Fruit fly (Drosophila melanogaster) whole organism, embryonic: ENCODE results near the gene CG13285.

Source experiments
- CG10267 ChIP-seq: fragments of 200-800 bp; sonication (Bioruptor generic); optimal IDR thresholded peaks from 2 replicates; lab custom pipeline; 2018; ENCODE audit warnings: missing biosample characterization, mild to moderate bottlenecking, missing genetic modification characterization, moderate library complexity
- CG10274 ChIP-seq: fragments of 200-800 bp; sonication (Bioruptor generic); optimal IDR thresholded peaks from 3 replicates; lab custom pipeline; 2017; ENCODE audit warnings: missing biosample characterization, mild to moderate bottlenecking, missing genetic modification characterization
- CG10462 ChIP-seq: fragments of 200-800 bp; sonication (Bioruptor generic); optimal IDR thresholded peaks from 2 replicates; lab custom pipeline; 2016; ENCODE audit warnings: missing biosample characterization, missing genetic modification characterization
- CG11560 ChIP-seq: fragments of 200-800 bp; sonication (Bioruptor generic); IDR thresholded peaks from 3 replicates; pipeline ENCODE4 v1.3.6; 2022; ENCODE audit warnings: missing biosample characterization, missing genetic modification characterization
- CG11723 ChIP-seq: fragments of 200-800 bp; sonication (Bioruptor generic); optimal IDR thresholded peaks from 2 replicates; lab custom pipeline; 2017; ENCODE audit warnings: missing biosample characterization, mild to moderate bottlenecking, missing genetic modification characterization
- CG12071 ChIP-seq: fragments of 200-800 bp; sonication (Bioruptor generic); optimal IDR thresholded peaks from 3 replicates; lab custom pipeline; 2018; ENCODE audit warnings: missing biosample characterization, mild to moderate bottlenecking, missing genetic modification characterization
- CG12219 ChIP-seq: fragments of 200-800 bp; sonication (Bioruptor generic); optimal IDR thresholded peaks from 3 replicates; lab custom pipeline; 2018; ENCODE audit warnings: missing biosample characterization, mild to moderate bottlenecking, missing genetic modification characterization
- CG12236 ChIP-seq: fragments of 200-800 bp; sonication (Bioruptor generic); optimal IDR thresholded peaks from 2 replicates; lab custom pipeline; 2016; ENCODE audit warnings: missing biosample characterization, missing genetic modification characterization
- CG13123 ChIP-seq: fragments of 200-800 bp; sonication (Bioruptor generic); optimal IDR thresholded peaks from 2 replicates; lab custom pipeline; 2016; ENCODE audit warnings: missing biosample characterization, missing genetic modification characterization
- CG14441 ChIP-seq: fragments of 200-800 bp; sonication (Bioruptor generic); IDR thresholded peaks from 2 replicates; pipeline ENCODE4 v1.3.6; 2022; ENCODE audit warnings: missing biosample characterization, missing genetic modification characterization
- CG17359 ChIP-seq: fragments of 200-800 bp; sonication (Bioruptor generic); optimal IDR thresholded peaks from 3 replicates; lab custom pipeline; 2018; ENCODE audit warnings: missing biosample characterization, mild to moderate bottlenecking, missing genetic modification characterization, moderate library complexity
- CG30431 ChIP-seq: fragments of 200-800 bp; sonication (Bioruptor generic); optimal IDR thresholded peaks from 2 replicates; lab custom pipeline; 2017; ENCODE audit warnings: missing biosample characterization, missing genetic modification characterization
- CG31224 ChIP-seq: fragments of 200-800 bp; sonication (Bioruptor generic); IDR thresholded peaks from 2 replicates; pipeline ENCODE4 v1.3.6; 2022; ENCODE audit warnings: missing biosample characterization, missing genetic modification characterization
- CG32772 ChIP-seq: fragments of 200-800 bp; sonication (Bioruptor generic); IDR thresholded peaks from 2 replicates; pipeline ENCODE4 v1.3.6; 2022; ENCODE audit warnings: missing biosample characterization, missing genetic modification characterization
- CG4617 ChIP-seq: fragments of 200-800 bp; sonication (Bioruptor generic); optimal IDR thresholded peaks from 3 replicates; lab custom pipeline; 2016; ENCODE audit warnings: missing biosample characterization, missing genetic modification characterization, borderline replicate concordance
- CG5245 ChIP-seq: fragments of 200-800 bp; sonication (Bioruptor generic); optimal IDR thresholded peaks from 3 replicates; lab custom pipeline; 2016; ENCODE audit warnings: missing biosample characterization, missing genetic modification characterization
- CG7372 ChIP-seq: fragments of 200-800 bp; sonication (Bioruptor generic); IDR thresholded peaks from 2 replicates; pipeline ENCODE4 v1.3.6; 2022; ENCODE audit warnings: missing biosample characterization, missing genetic modification characterization
- CG9797 ChIP-seq: fragments of 200-800 bp; sonication (Bioruptor generic); optimal IDR thresholded peaks from 3 replicates; lab custom pipeline; 2018; ENCODE audit warnings: missing biosample characterization, mild to moderate bottlenecking, missing genetic modification characterization
- CG9817 ChIP-seq: fragments of 200-800 bp; sonication (Bioruptor generic); optimal IDR thresholded peaks from 2 replicates; lab custom pipeline; 2018; ENCODE audit warnings: missing biosample characterization, mild to moderate bottlenecking, missing genetic modification characterization, moderate library complexity
- Dref ChIP-seq: fragments of 200-800 bp; sonication (Bioruptor generic); IDR thresholded peaks from 2 replicates; pipeline ENCODE4 v1.3.6; 2022; ENCODE audit warnings: missing biosample characterization, missing genetic modification characterization
- HLH54F ChIP-seq: fragments of 200-800 bp; sonication (Bioruptor generic); optimal IDR thresholded peaks from 3 replicates; lab custom pipeline; 2016; ENCODE audit warnings: missing biosample characterization, missing genetic modification characterization
- HmgZ ChIP-seq: fragments of 200-800 bp; sonication (Bioruptor generic); optimal IDR thresholded peaks from 2 replicates; lab custom pipeline; 2018; ENCODE audit warnings: missing biosample characterization, mild to moderate bottlenecking, missing genetic modification characterization
- Mad ChIP-seq: fragments of 200-800 bp; sonication (Bioruptor generic); optimal IDR thresholded peaks from 2 replicates; lab custom pipeline; 2016; ENCODE audit warnings: missing biosample characterization, missing genetic modification characterization
- Ravus ChIP-seq: fragments of 200-800 bp; sonication (Bioruptor generic); IDR thresholded peaks from 2 replicates; pipeline ENCODE4 v1.3.6; 2022; ENCODE audit warnings: missing biosample characterization, missing genetic modification characterization
- Sin3A ChIP-seq: fragments of >200 bp; optimal IDR thresholded peaks from 2 replicates; lab custom pipeline; 2018
- Sox102F ChIP-seq: fragments of 200-800 bp; sonication (Bioruptor generic); optimal IDR thresholded peaks from 2 replicates; lab custom pipeline; 2018; ENCODE audit warnings: missing biosample characterization, mild to moderate bottlenecking, missing genetic modification characterization, moderate library complexity
- Sry-δ ChIP-seq: fragments of 200-800 bp; sonication (Bioruptor generic); optimal IDR thresholded peaks from 2 replicates; lab custom pipeline; 2016; ENCODE audit warnings: missing biosample characterization, missing genetic modification characterization
- amos ChIP-seq: fragments of 200-800 bp; sonication (Bioruptor generic); IDR thresholded peaks from 2 replicates; pipeline ENCODE4 v1.3.6; 2022; ENCODE audit warnings: missing biosample characterization, missing genetic modification characterization; ENCODE audit not compliant: partially characterized antibody
- bab2 ChIP-seq: fragments of 200-800 bp; sonication (Bioruptor generic); optimal IDR thresholded peaks from 2 replicates; lab custom pipeline; 2016; ENCODE audit warnings: missing biosample characterization, missing genetic modification characterization
- bigmax ChIP-seq: fragments of 200-800 bp; sonication (Bioruptor generic); optimal IDR thresholded peaks from 2 replicates; lab custom pipeline; 2018; ENCODE audit warnings: missing biosample characterization, mild to moderate bottlenecking, missing genetic modification characterization
- bowl ChIP-seq: fragments of 200-800 bp; sonication (Bioruptor generic); IDR thresholded peaks from 2 replicates; pipeline ENCODE4 v1.3.6; 2022; ENCODE audit warnings: missing biosample characterization, missing genetic modification characterization
- caup ChIP-seq: fragments of 200-800 bp; sonication (Bioruptor generic); optimal IDR thresholded peaks from 3 replicates; lab custom pipeline; 2017; ENCODE audit warnings: missing biosample characterization, mild to moderate bottlenecking, missing genetic modification characterization, moderate library complexity; ENCODE audit not compliant: severe bottlenecking
- dmrt11E ChIP-seq: fragments of 200-800 bp; sonication (Bioruptor generic); optimal IDR thresholded peaks from 3 replicates; lab custom pipeline; 2018; ENCODE audit warnings: missing biosample characterization, mild to moderate bottlenecking, missing genetic modification characterization, moderate library complexity
- ewg ChIP-seq: fragments of 200-800 bp; sonication (Bioruptor generic); optimal IDR thresholded peaks from 3 replicates; lab custom pipeline; 2017; ENCODE audit warnings: mild to moderate bottlenecking, missing biosample characterization, missing genetic modification reagents, missing genetic modification characterization
- fd96Cb ChIP-seq: fragments of 200-800 bp; sonication (Bioruptor generic); optimal IDR thresholded peaks from 2 replicates; lab custom pipeline; 2018; ENCODE audit warnings: missing biosample characterization, mild to moderate bottlenecking, missing genetic modification characterization, moderate library complexity
- ftz-f1 ChIP-seq: fragments of 200-800 bp; sonication (Bioruptor generic); optimal IDR thresholded peaks from 2 replicates; lab custom pipeline; 2016; ENCODE audit warnings: missing biosample characterization, missing genetic modification characterization
- lab ChIP-seq: fragments of 200-800 bp; sonication (Bioruptor generic); optimal IDR thresholded peaks from 3 replicates; lab custom pipeline; 2017; ENCODE audit warnings: missing biosample characterization, missing genetic modification characterization, mild to moderate bottlenecking, moderate library complexity, missing genetic modification reagents
- lbe ChIP-seq: fragments of 200-800 bp; sonication (Bioruptor generic); optimal IDR thresholded peaks from 2 replicates; lab custom pipeline; 2016; ENCODE audit warnings: missing biosample characterization, mild to moderate bottlenecking, missing genetic modification characterization
- mirr ChIP-seq: fragments of 200-800 bp; sonication (Bioruptor generic); optimal IDR thresholded peaks from 3 replicates; lab custom pipeline; 2018; ENCODE audit warnings: missing biosample characterization, mild to moderate bottlenecking, missing genetic modification characterization
- odd ChIP-seq: fragments of 200-800 bp; sonication (Bioruptor generic); optimal IDR thresholded peaks from 2 replicates; lab custom pipeline; 2017; ENCODE audit warnings: missing biosample characterization, mild to moderate bottlenecking, missing genetic modification characterization
- pita ChIP-seq: fragments of 200-800 bp; sonication (Bioruptor generic); optimal IDR thresholded peaks from 2 replicates; lab custom pipeline; 2017; ENCODE audit warnings: missing biosample characterization, mild to moderate bottlenecking, missing genetic modification characterization
- prd ChIP-seq, 3 experiments: fragments of >200 bp in 2 of 3; fragments of 200-800 bp in 1 of 3; sonication (Bioruptor generic) in 1 of 3; optimal IDR thresholded peaks in 2 of 3; IDR thresholded peaks in 1 of 3; 2 replicates in 2 of 3; 3 replicates in 1 of 3; pipeline versions ENCODE4 v1.3.6 to Lab custom; 2017 to 2022; ENCODE audit warnings: missing biosample characterization in 1 of 3, missing genetic modification characterization in 1 of 3
- rib ChIP-seq: fragments of 200-800 bp; sonication (Bioruptor generic); IDR thresholded peaks from 2 replicates; pipeline ENCODE4 v1.3.6; 2022; ENCODE audit warnings: missing biosample characterization, missing genetic modification characterization
- sc ChIP-seq, 3 experiments: fragments of >200 bp in 2 of 3; fragments of 200-800 bp in 1 of 3; sonication (Bioruptor generic) in 1 of 3; optimal IDR thresholded peaks; 2 replicates in 2 of 3; 3 replicates in 1 of 3; lab custom pipeline; 2017; ENCODE audit warnings: mild to moderate bottlenecking in 1 of 3, missing biosample characterization in 1 of 3, missing genetic modification characterization in 1 of 3, missing genetic modification reagents in 1 of 3
- sens ChIP-seq: fragments of 200-800 bp; sonication (Bioruptor generic); peaks from one replicate; lab custom pipeline; 2016; ENCODE audit warnings: missing biosample characterization, missing genetic modification characterization
- ssp ChIP-seq: fragments of 200-800 bp; sonication (Bioruptor generic); IDR thresholded peaks from 2 replicates; pipeline ENCODE4 v1.3.6; 2022; ENCODE audit warnings: missing biosample characterization, missing genetic modification characterization
- tgo ChIP-seq: fragments of 200-800 bp; sonication (Bioruptor generic); IDR thresholded peaks from 3 replicates; pipeline ENCODE4 v1.3.6; 2022; ENCODE audit warnings: missing biosample characterization, missing genetic modification characterization
- tll ChIP-seq, 2 experiments: fragments of 200-800 bp in 1 of 2; fragments of >200 bp in 1 of 2; sonication (Bioruptor generic) in 1 of 2; optimal IDR thresholded peaks; 2 replicates each; lab custom pipeline; 2017 to 2019; ENCODE audit warnings: missing biosample characterization in 2 of 2, missing genetic modification characterization in 2 of 2, mild to moderate bottlenecking in 1 of 2, moderate library complexity in 1 of 2
- trh ChIP-seq: fragments of 200-800 bp; sonication (Bioruptor generic); optimal IDR thresholded peaks from 2 replicates; lab custom pipeline; 2016; ENCODE audit warnings: missing biosample characterization, missing genetic modification characterization
- zfh1 ChIP-seq: fragments of 200-800 bp; sonication (Bioruptor generic); IDR thresholded peaks from 3 replicates; pipeline ENCODE4 v1.3.6; 2022; ENCODE audit warnings: missing biosample characterization, missing genetic modification characterization

The CG13285 gene

DNA sequence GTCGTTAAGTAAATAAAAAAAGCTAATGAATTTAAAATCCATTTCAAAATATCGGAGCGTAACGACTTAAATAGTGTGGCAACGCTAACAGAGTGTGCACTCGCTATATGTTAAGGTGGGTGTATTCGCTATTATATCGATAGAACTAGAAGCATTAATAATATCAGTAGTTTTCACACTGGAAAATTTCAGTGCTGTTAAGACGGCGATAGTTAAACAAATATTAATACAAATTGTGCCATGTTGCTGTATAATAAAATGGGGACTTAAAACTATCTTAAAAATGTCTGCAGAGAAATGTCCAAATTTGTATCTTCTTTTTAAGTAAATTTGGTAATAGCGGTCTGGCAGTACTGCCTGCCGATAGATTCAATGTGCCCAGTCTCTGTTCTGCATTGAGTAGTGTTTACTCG is 47.7 kb upstream of the CG13285 start (continued):
- TF ChIP-seq Dref (GFP tag; lab: Robert Waterston, UW) = peak; percentile 80
- TF ChIP-seq dmrt11E = peak; percentile 81
- peak; percentile 75 for TF ChIP-seq pita
- no peak for TF ChIP-seq lbe (GFP tag; lab: Kevin White, UChicago)
- no peak for TF ChIP-seq ftz-f1 (GFP tag; lab: Kevin White, UChicago)
- no peak for TF ChIP-seq CG10274 (GFP tag; lab: Kevin White, UChicago)
- TF ChIP-seq CG4617 = peak; percentile 93
- peak; percentile 63; the same call in 1 of the 2 replicates for TF ChIP-seq bowl
- TF ChIP-seq CG32772 (GFP tag; lab: Robert Waterston, UW) = peak; percentile 93
- peak; percentile 89 for TF ChIP-seq lab (GFP tag; lab: Kevin White, UChicago)
- peak; percentile 90 for TF ChIP-seq Sin3A (lab: Kevin White, UChicago)
- TF ChIP-seq CG12236 (GFP tag; lab: Kevin White, UChicago) = peak; percentile 37
- TF ChIP-seq odd = no peak
- peak; percentile 90 for TF ChIP-seq CG10267
- no peak for TF ChIP-seq ewg (GFP tag; lab: Kevin White, UChicago)
- TF ChIP-seq mirr (GFP tag; lab: Kevin White, UChicago) = no peak
- peak; percentile 97 for TF ChIP-seq CG14441 (GFP tag; lab: Robert Waterston, UW)
- peak; percentile 66 for TF ChIP-seq CG5245 (GFP tag; lab: Kevin White, UChicago)
- peak; percentile 84 for TF ChIP-seq CG11560 (tag; lab: Robert Waterston, UW)
- TF ChIP-seq CG9797 (GFP tag; lab: Kevin White, UChicago) = peak; percentile 85
- peak; percentile 90 for TF ChIP-seq bab2 (GFP tag; lab: Kevin White, UChicago)
- TF ChIP-seq CG11723 (GFP tag; lab: Kevin White, UChicago) = no peak
- TF ChIP-seq CG17359 (tag; lab: Kevin White, UChicago) = peak; percentile 84
- no peak for TF ChIP-seq bigmax (GFP tag; lab: Kevin White, UChicago)
- peak; percentile 88 for TF ChIP-seq HmgZ (tag; lab: Kevin White, UChicago)
- peak; percentile 86 for TF ChIP-seq amos
- TF ChIP-seq CG12071 (GFP tag; lab: Kevin White, UChicago) = no peak
- peak; percentile 98 for TF ChIP-seq sens
- TF ChIP-seq fd96Cb (tag; lab: Kevin White, UChicago) = peak; percentile 82
- TF ChIP-seq tll (GFP tag; optimal IDR thresholded peaks at IDR 0.05; lab: Kevin White, UChicago) = peak; percentile 36 to 74
- peak; percentile 73 for TF ChIP-seq Mad
- peak; percentile 94 for TF ChIP-seq zfh1
- peak; percentile 51 for TF ChIP-seq trh (GFP tag; lab: Kevin White, UChicago)
- peak; percentile 92 for TF ChIP-seq Sry-δ
- TF ChIP-seq ssp = peak; percentile 92
- peak; percentile 81 for TF ChIP-seq CG30431 (GFP tag; lab: Kevin White, UChicago)
- no peak for TF ChIP-seq prd (optimal IDR thresholded peaks at IDR 0.05; lab: Kevin White, UChicago)
- peak; percentile 96 for TF ChIP-seq prd (GFP tag; IDR thresholded peaks at IDR 0.05; lab: Robert Waterston, UW)
- TF ChIP-seq CG13123 (GFP tag; lab: Kevin White, UChicago) = peak; percentile 86
- TF ChIP-seq HLH54F (GFP tag; lab: Kevin White, UChicago) = peak; percentile 91
- no peak for TF ChIP-seq sc (optimal IDR thresholded peaks at IDR 0.05; lab: Kevin White, UChicago)
- no peak for TF ChIP-seq sc (GFP tag; optimal IDR thresholded peaks at IDR 0.05; lab: Kevin White, UChicago)
- TF ChIP-seq CG7372 (GFP tag; lab: Robert Waterston, UW) = peak; percentile 89
- TF ChIP-seq CG9817 = peak; percentile 94
- peak; percentile 58 for TF ChIP-seq rib (GFP tag; lab: Robert Waterston, UW)
- TF ChIP-seq Sox102F (GFP tag; lab: Kevin White, UChicago) = peak; percentile 84
- TF ChIP-seq CG10462 = peak; percentile 62
- peak; percentile 84 for TF ChIP-seq CG31224 (GFP tag; lab: Robert Waterston, UW)
- TF ChIP-seq caup = peak; percentile 78
- TF ChIP-seq Ravus = peak; percentile 67
- peak; percentile 37 for TF ChIP-seq CG12219
- peak; percentile 89 for TF ChIP-seq tgo (GFP tag; lab: Robert Waterston, UW)
